Fruit fly (Drosophila melanogaster): ENCODE measurements around the gene eEF1gamma.

eEF1gamma gene

dm6 chr3R:29215652-29216483, 4.1 kb upstream of the eEF1gamma start (continued):
- TF ChIP-seq CG15073 (GFP tag; optimal IDR thresholded peaks at IDR 0.05) (no peak), CG16815 (GFP tag; optimal IDR thresholded peaks at IDR 0.05) (no peak), ap (GFP tag; IDR thresholded peaks at IDR 0.05) (no peak), MBD-R2 (GFP tag; IDR thresholded peaks at IDR 0.05) (no peak), CG6683 (GFP tag; optimal IDR thresholded peaks at IDR 0.05) (no peak), CG7839 (tag; optimal IDR thresholded peaks at IDR 0.05) (peak; percentile 11), CG17328 (GFP tag; IDR thresholded peaks at IDR 0.05) (no peak), CG3065 (GFP tag; optimal IDR thresholded peaks at IDR 0.05) (no peak), cad (GFP tag; optimal IDR thresholded peaks at IDR 0.05) (no peak), CG32767 (GFP tag; IDR thresholded peaks at IDR 0.05) (no peak), E2f1 (GFP tag; IDR thresholded peaks at IDR 0.05) (no peak), bsh (GFP tag; optimal IDR thresholded peaks at IDR 0.05) (peak in 1 of 2 experiments; percentile 27), Vsx1 (GFP tag; optimal IDR thresholded peaks at IDR 0.05) (no peak), toy (GFP tag; IDR thresholded peaks at IDR 0.05) (no peak), CG17912 (GFP tag; optimal IDR thresholded peaks at IDR 0.05) (no peak), BEAF-32 (GFP tag; optimal IDR thresholded peaks at IDR 0.05) (no peak), twi (tag; optimal IDR thresholded peaks at IDR 0.05) (no peak), CG1647 (GFP tag; optimal IDR thresholded peaks at IDR 0.05) (no peak), CG9817 (tag; optimal IDR thresholded peaks at IDR 0.05) (no peak), cg (GFP tag; optimal IDR thresholded peaks at IDR 0.05) (no peak), CG2120 (GFP tag; optimal IDR thresholded peaks at IDR 0.05) (peak; percentile 26), grn (GFP tag; optimal IDR thresholded peaks at IDR 0.05) (no peak), Atf3 (GFP tag; optimal IDR thresholded peaks at IDR 0.05) (no peak), kah (GFP tag; optimal IDR thresholded peaks at IDR 0.05) (peak; percentile 84), CG9215 (GFP tag; IDR thresholded peaks at IDR 0.05) (no peak), HLH3B (GFP tag; IDR thresholded peaks at IDR 0.05) (no peak), CG10147 (GFP tag; optimal IDR thresholded peaks at IDR 0.05) (no peak), hkb (optimal IDR thresholded peaks at IDR 0.05) (no peak), hkb (GFP tag; IDR thresholded peaks at IDR 0.05) (no peak), CG12299 (tag; optimal IDR thresholded peaks at IDR 0.05) (no peak), CG11695 (GFP tag; IDR thresholded peaks at IDR 0.05) (peak; percentile 15; the same call in 1 of the 3 replicates), tx (GFP tag; optimal IDR thresholded peaks at IDR 0.05) (no peak), CoRest (tag; optimal IDR thresholded peaks at IDR 0.05) (no peak), fd96Cb (tag; optimal IDR thresholded peaks at IDR 0.05) (no peak), CG9797 (GFP tag; optimal IDR thresholded peaks at IDR 0.05) (no peak), CrebB (tag; optimal IDR thresholded peaks at IDR 0.05) (no peak), CG10431 (GFP tag; optimal IDR thresholded peaks at IDR 0.05) (no peak), PHDP (tag; optimal IDR thresholded peaks at IDR 0.05) (no peak), CG11247 (GFP tag; IDR thresholded peaks at IDR 0.05) (no peak)

- TF ChIP-seq jing (GFP tag; optimal IDR thresholded peaks at IDR 0.05) (no peak), crol (GFP tag; IDR thresholded peaks at IDR 0.05) (peak; percentile 29; the same call in 1 of the 2 replicates), CG10979 (tag; optimal IDR thresholded peaks at IDR 0.05) (no peak), D19A (tag; optimal IDR thresholded peaks at IDR 0.05) (no peak), Hr78 (GFP tag; optimal IDR thresholded peaks at IDR 0.05) (no peak), CG33213 (GFP tag; optimal IDR thresholded peaks at IDR 0.05) (no peak), CG6813 (GFP tag; optimal IDR thresholded peaks at IDR 0.05) (no peak), eve (GFP tag; optimal IDR thresholded peaks at IDR 0.05) (no peak), vfl (GFP tag; optimal IDR thresholded peaks at IDR 0.05) (no peak), Ets97D (GFP tag; optimal IDR thresholded peaks at IDR 0.05) (no peak), Oli (tag; optimal IDR thresholded peaks at IDR 0.05) (no peak), Dek (tag; optimal IDR thresholded peaks at IDR 0.05) (no peak), B-H2 (GFP tag; optimal IDR thresholded peaks at IDR 0.05) (no peak), CG3163 (GFP tag; optimal IDR thresholded peaks at IDR 0.05) (no peak)
Measured at dm6 chr3R:29216484-29216863, 3.5 kb upstream of the eEF1gamma start.

All from whole organism, embryonic.